Fruit fly (Drosophila melanogaster) whole organism, embryonic: ENCODE measurements around the gene CG4020.
A peak's percentile ranks its signal among the peaks of the same experiment; 100 is the strongest.

Experiments used
- Antp ChIP-seq: fragments of 200-800 bp; sonication (Bioruptor generic); optimal IDR thresholded peaks from 3 replicates; lab custom pipeline; 2016; ENCODE audit warnings: missing biosample characterization, missing genetic modification characterization
- Atf6 ChIP-seq: fragments of 200-800 bp; sonication (Bioruptor generic); IDR thresholded peaks from 2 replicates; pipeline ENCODE4 v1.3.6; 2022; ENCODE audit warnings: missing biosample characterization, missing genetic modification characterization
- CG10274 ChIP-seq: fragments of 200-800 bp; sonication (Bioruptor generic); optimal IDR thresholded peaks from 3 replicates; lab custom pipeline; 2017; ENCODE audit warnings: missing biosample characterization, mild to moderate bottlenecking, missing genetic modification characterization
- CG11560 ChIP-seq: fragments of 200-800 bp; sonication (Bioruptor generic); IDR thresholded peaks from 3 replicates; pipeline ENCODE4 v1.3.6; 2022; ENCODE audit warnings: missing biosample characterization, missing genetic modification characterization
- CG13624 ChIP-seq: fragments of 200-800 bp; sonication (Bioruptor generic); optimal IDR thresholded peaks from 2 replicates; lab custom pipeline; 2016; ENCODE audit warnings: missing biosample characterization, missing genetic modification characterization
- CG14014 ChIP-seq: fragments of 200-800 bp; sonication (Bioruptor generic); IDR thresholded peaks from 2 replicates; pipeline ENCODE4 v1.3.6; 2022; ENCODE audit warnings: missing biosample characterization, missing genetic modification characterization
- CG14441 ChIP-seq: fragments of 200-800 bp; sonication (Bioruptor generic); IDR thresholded peaks from 2 replicates; pipeline ENCODE4 v1.3.6; 2022; ENCODE audit warnings: missing biosample characterization, missing genetic modification characterization
- CG1602 ChIP-seq: fragments of 200-800 bp; sonication (Bioruptor generic); optimal IDR thresholded peaks from 3 replicates; lab custom pipeline; 2016; ENCODE audit warnings: missing biosample characterization, missing genetic modification characterization
- CG17361 ChIP-seq: fragments of 200-800 bp; sonication (Bioruptor generic); IDR thresholded peaks from 3 replicates; pipeline ENCODE4 v1.3.6; 2022; ENCODE audit warnings: missing biosample characterization, missing genetic modification characterization
- CG18599 ChIP-seq: fragments of 200-800 bp; sonication (Bioruptor generic); optimal IDR thresholded peaks from 3 replicates; lab custom pipeline; 2017; ENCODE audit warnings: missing biosample characterization, missing genetic modification characterization, mild to moderate bottlenecking, moderate library complexity, missing genetic modification reagents
- CG2889 ChIP-seq: fragments of 200-800 bp; sonication (Bioruptor generic); IDR thresholded peaks from 3 replicates; pipeline ENCODE4 v1.3.6; 2022; ENCODE audit warnings: missing biosample characterization, missing genetic modification characterization
- CG30020 ChIP-seq: fragments of 200-800 bp; optimal IDR thresholded peaks from 2 replicates; lab custom pipeline; 2019; ENCODE audit warnings: missing biosample characterization, mild to moderate bottlenecking, missing genetic modification characterization, moderate library complexity
- CG31365 ChIP-seq: fragments of 200-800 bp; sonication (Bioruptor generic); optimal IDR thresholded peaks from 2 replicates; lab custom pipeline; 2018; ENCODE audit warnings: missing biosample characterization, mild to moderate bottlenecking, missing genetic modification characterization
- CG34376 ChIP-seq: fragments of 200-800 bp; sonication (Bioruptor generic); optimal IDR thresholded peaks from 2 replicates; lab custom pipeline; 2018; ENCODE audit warnings: missing biosample characterization, mild to moderate bottlenecking, missing genetic modification characterization
- CG8388 ChIP-seq: fragments of 200-800 bp; sonication (Bioruptor generic); optimal IDR thresholded peaks from 2 replicates; lab custom pipeline; 2019; ENCODE audit warnings: missing biosample characterization, mild to moderate bottlenecking, missing genetic modification characterization, moderate library complexity
- Dip3 ChIP-seq: fragments of 200-800 bp; sonication (Bioruptor generic); optimal IDR thresholded peaks from 3 replicates; lab custom pipeline; 2016; ENCODE audit warnings: missing biosample characterization, missing genetic modification characterization
- Ets65A ChIP-seq: fragments of 200-800 bp; sonication (Bioruptor generic); peaks from one replicate; lab custom pipeline; 2016; ENCODE audit warnings: missing biosample characterization, missing genetic modification characterization
- Ets97D ChIP-seq: fragments of 200-800 bp; sonication (Bioruptor generic); optimal IDR thresholded peaks from 3 replicates; lab custom pipeline; 2016; ENCODE audit warnings: missing biosample characterization, missing genetic modification characterization
- Hey ChIP-seq: fragments of 200-800 bp; sonication (Bioruptor generic); optimal IDR thresholded peaks from 3 replicates; lab custom pipeline; 2018; ENCODE audit warnings: missing biosample characterization, mild to moderate bottlenecking, missing genetic modification characterization
- HmgD ChIP-seq: fragments of 200-800 bp; sonication (Bioruptor generic); optimal IDR thresholded peaks from 3 replicates; lab custom pipeline; 2016; ENCODE audit warnings: missing biosample characterization, missing genetic modification characterization
- Nf-YC ChIP-seq: fragments of 200-800 bp; optimal IDR thresholded peaks from 3 replicates; lab custom pipeline; 2019; ENCODE audit warnings: missing biosample characterization, mild to moderate bottlenecking, missing genetic modification characterization, moderate library complexity
- Pdp1 ChIP-seq, 2 experiments: fragments of 200-800 bp; sonication (Bioruptor generic); optimal IDR thresholded peaks; 3 replicates each; lab custom pipeline; 2016; ENCODE audit warnings: missing biosample characterization in 2 of 2, missing genetic modification characterization in 2 of 2, mild to moderate bottlenecking in 1 of 2, moderate library complexity in 1 of 2
- Ravus ChIP-seq: fragments of 200-800 bp; sonication (Bioruptor generic); IDR thresholded peaks from 2 replicates; pipeline ENCODE4 v1.3.6; 2022; ENCODE audit warnings: missing biosample characterization, missing genetic modification characterization
- Six4 ChIP-seq: fragments of 200-800 bp; sonication (Bioruptor generic); optimal IDR thresholded peaks from 2 replicates; lab custom pipeline; 2016; ENCODE audit warnings: missing biosample characterization, missing genetic modification characterization
- Sox100B ChIP-seq: fragments of 200-800 bp; sonication (Bioruptor generic); optimal IDR thresholded peaks from 3 replicates; lab custom pipeline; 2018; ENCODE audit warnings: missing biosample characterization, mild to moderate bottlenecking, missing genetic modification characterization
- TFAM ChIP-seq: fragments of 200-800 bp; sonication (Bioruptor generic); optimal IDR thresholded peaks from 2 replicates; lab custom pipeline; 2017; ENCODE audit warnings: missing biosample characterization, missing genetic modification characterization, inconsistent platforms
- abd-A ChIP-seq: fragments of 200-800 bp; sonication (Bioruptor generic); optimal IDR thresholded peaks from 3 replicates; lab custom pipeline; 2019; ENCODE audit warnings: missing biosample characterization, mild to moderate bottlenecking, missing genetic modification characterization, moderate library complexity
- amos ChIP-seq: fragments of 200-800 bp; sonication (Bioruptor generic); IDR thresholded peaks from 2 replicates; pipeline ENCODE4 v1.3.6; 2022; ENCODE audit warnings: missing biosample characterization, missing genetic modification characterization; ENCODE audit not compliant: partially characterized antibody
- aop ChIP-seq: fragments of 200-800 bp; sonication (Bioruptor generic); IDR thresholded peaks from 2 replicates; pipeline ENCODE4 v1.3.6; 2022; ENCODE audit warnings: missing biosample characterization, missing genetic modification characterization
- ap ChIP-seq: fragments of 200-800 bp; sonication (Bioruptor generic); IDR thresholded peaks from 2 replicates; pipeline ENCODE4 v1.3.6; 2022; ENCODE audit warnings: missing biosample characterization, missing genetic modification characterization
- az2 ChIP-seq: fragments of 200-800 bp; sonication (Bioruptor generic); optimal IDR thresholded peaks from 3 replicates; lab custom pipeline; 2016; ENCODE audit warnings: missing biosample characterization, missing genetic modification characterization
- dmrt11E ChIP-seq: fragments of 200-800 bp; sonication (Bioruptor generic); optimal IDR thresholded peaks from 3 replicates; lab custom pipeline; 2018; ENCODE audit warnings: missing biosample characterization, mild to moderate bottlenecking, missing genetic modification characterization, moderate library complexity
- esg ChIP-seq: fragments of 200-800 bp; sonication (Bioruptor generic); conservative IDR thresholded peaks from 2 replicates; pipeline ENCODE4 v1.3.6; 2022; ENCODE audit warnings: missing biosample characterization, missing genetic modification characterization
- exex ChIP-seq: fragments of 200-800 bp; sonication (Bioruptor generic); optimal IDR thresholded peaks from 4 replicates; lab custom pipeline; 2018; ENCODE audit warnings: missing biosample characterization, mild to moderate bottlenecking, missing genetic modification characterization, moderate library complexity
- gcm ChIP-seq: fragments of 200-800 bp; sonication (Bioruptor generic); optimal IDR thresholded peaks from 2 replicates; lab custom pipeline; 2019; ENCODE audit warnings: missing biosample characterization, mild to moderate bottlenecking, missing genetic modification characterization, moderate library complexity
- grn ChIP-seq: fragments of 200-800 bp; sonication (Bioruptor generic); optimal IDR thresholded peaks from 3 replicates; lab custom pipeline; 2017; ENCODE audit warnings: missing biosample characterization, missing genetic modification characterization
- hb ChIP-seq: fragments of 200-800 bp; sonication (Bioruptor generic); IDR thresholded peaks from 3 replicates; pipeline ENCODE4 v1.3.6; 2022; ENCODE audit warnings: missing biosample characterization, missing genetic modification characterization; ENCODE audit not compliant: partially characterized antibody
- mirr ChIP-seq: fragments of 200-800 bp; sonication (Bioruptor generic); optimal IDR thresholded peaks from 3 replicates; lab custom pipeline; 2018; ENCODE audit warnings: missing biosample characterization, mild to moderate bottlenecking, missing genetic modification characterization
- nom ChIP-seq: fragments of 200-800 bp; sonication (Bioruptor generic); optimal IDR thresholded peaks from 2 replicates; lab custom pipeline; 2017; ENCODE audit warnings: missing biosample characterization, missing genetic modification characterization, mild to moderate bottlenecking, moderate library complexity, missing genetic modification reagents
- row ChIP-seq: fragments of 200-800 bp; sonication (Bioruptor generic); IDR thresholded peaks from 3 replicates; pipeline ENCODE4 v1.3.6; 2022; ENCODE audit warnings: missing biosample characterization, missing genetic modification characterization
- scrt ChIP-seq: fragments of 200-800 bp; sonication (Bioruptor generic); optimal IDR thresholded peaks from 2 replicates; lab custom pipeline; 2018; ENCODE audit warnings: missing biosample characterization, mild to moderate bottlenecking, missing genetic modification characterization, moderate library complexity
- sens ChIP-seq: fragments of 200-800 bp; sonication (Bioruptor generic); peaks from one replicate; lab custom pipeline; 2016; ENCODE audit warnings: missing biosample characterization, missing genetic modification characterization
- slbo ChIP-seq: fragments of 200-800 bp; sonication (Bioruptor generic); IDR thresholded peaks from 2 replicates; pipeline ENCODE4 v1.3.6; 2022; ENCODE audit warnings: missing biosample characterization, missing genetic modification characterization
- sqz ChIP-seq: fragments of 200-800 bp; sonication (Bioruptor generic); optimal IDR thresholded peaks from 3 replicates; lab custom pipeline; 2018; ENCODE audit warnings: missing biosample characterization, mild to moderate bottlenecking, missing genetic modification characterization
- sr ChIP-seq: fragments of 200-800 bp; sonication (Bioruptor generic); IDR thresholded peaks from 3 replicates; pipeline ENCODE4 v1.3.6; 2022; ENCODE audit warnings: missing biosample characterization, missing genetic modification characterization
- sug ChIP-seq: fragments of 200-800 bp; optimal IDR thresholded peaks from 2 replicates; lab custom pipeline; 2019; ENCODE audit warnings: missing biosample characterization, mild to moderate bottlenecking, missing genetic modification characterization, moderate library complexity
- zen ChIP-seq: fragments of 200-800 bp; sonication (Bioruptor generic); optimal IDR thresholded peaks from 3 replicates; lab custom pipeline; 2018; ENCODE audit warnings: missing biosample characterization, mild to moderate bottlenecking, missing genetic modification characterization, moderate library complexity

Gene CG4020

DNA sequence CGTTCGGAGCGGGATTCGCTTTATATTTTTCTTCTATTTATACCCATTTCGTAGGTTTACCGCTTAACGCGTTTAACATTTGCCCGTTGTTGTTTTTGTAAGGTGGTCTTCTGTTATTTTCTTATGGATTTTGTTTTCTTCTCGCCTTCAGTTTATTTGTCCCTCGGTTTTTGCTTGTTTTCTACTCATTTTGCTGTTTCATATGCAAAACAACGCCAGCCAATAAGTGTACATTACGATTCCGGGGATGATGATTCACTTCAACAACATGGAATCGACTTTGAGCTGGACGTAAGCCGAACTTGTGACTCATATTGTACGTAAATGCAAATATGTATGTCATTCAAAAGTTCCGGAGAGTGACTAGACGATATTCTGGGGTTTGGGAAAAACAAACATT, 13.0 kb upstream of the CG4020 start:
- no peak for TF ChIP-seq sug (tag; lab: Kevin White, UChicago)
- peak; percentile 67 for TF ChIP-seq nom (GFP tag; lab: Kevin White, UChicago)
- TF ChIP-seq scrt (GFP tag; lab: Kevin White, UChicago): no peak
- no peak for TF ChIP-seq az2 (GFP tag; lab: Kevin White, UChicago)
- no peak for TF ChIP-seq Ravus (GFP tag; lab: Robert Waterston, UW)
- TF ChIP-seq aop (GFP tag; lab: Robert Waterston, UW): no peak
- TF ChIP-seq esg: no peak
- TF ChIP-seq Ets65A (GFP tag; lab: Kevin White, UChicago): peak; percentile 50
- no peak for TF ChIP-seq Atf6 (GFP tag; lab: Robert Waterston, UW)
- no peak for TF ChIP-seq hb (GFP tag; lab: Robert Waterston, UW)
- TF ChIP-seq CG14441 (GFP tag; lab: Robert Waterston, UW): peak; percentile 26; the same call in 1 of the 2 replicates

DNA sequence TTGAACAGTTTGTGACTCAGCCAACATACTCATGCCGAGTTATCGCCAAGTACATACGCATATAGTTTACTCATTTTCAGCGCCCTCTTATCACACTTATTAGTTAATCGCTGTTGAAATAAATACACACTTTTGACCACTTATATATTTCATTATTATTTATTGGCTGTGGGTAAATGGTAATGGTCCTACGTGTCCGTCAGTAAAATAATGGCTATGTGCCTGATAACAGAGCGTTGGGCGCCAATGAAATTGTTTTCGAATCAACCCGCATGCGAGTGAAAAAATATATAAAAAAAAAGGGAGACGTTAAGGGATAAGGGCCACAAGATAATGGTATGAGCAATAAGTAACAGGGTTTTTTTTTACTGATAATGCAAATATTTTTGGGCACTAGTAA, 12.4 kb upstream of the CG4020 start:
- TF ChIP-seq sens (GFP tag; lab: Kevin White, UChicago): peak; percentile 46
- TF ChIP-seq CG1602 (GFP tag; lab: Kevin White, UChicago): no peak
- no peak for TF ChIP-seq dmrt11E
- TF ChIP-seq CG31365 (tag; lab: Kevin White, UChicago): no peak
- TF ChIP-seq slbo (GFP tag; lab: Robert Waterston, UW): no peak
- TF ChIP-seq CG34376 (GFP tag; lab: Kevin White, UChicago): peak; percentile 68
- TF ChIP-seq abd-A: peak; percentile 16
- TF ChIP-seq grn (GFP tag; lab: Kevin White, UChicago): peak; percentile 31
- TF ChIP-seq Pdp1 (GFP tag; optimal IDR thresholded peaks at IDR 0.05; lab: Kevin White, UChicago): peak in 1 of 2 experiments; percentile 29
- peak; percentile 29 for TF ChIP-seq Hey (tag; lab: Kevin White, UChicago)
- TF ChIP-seq CG17361: peak; percentile 33; the same call in 1 of the 3 replicates
- TF ChIP-seq gcm (GFP tag; lab: Kevin White, UChicago): peak; percentile 87
- no peak for TF ChIP-seq CG14014
- peak; percentile 56 for TF ChIP-seq sqz
- peak; percentile 16 for TF ChIP-seq Nf-YC (tag; lab: Kevin White, UChicago)
- peak; percentile 76 for TF ChIP-seq sug (tag; lab: Kevin White, UChicago)
- no peak for TF ChIP-seq HmgD (GFP tag; lab: Kevin White, UChicago)
- peak; percentile 26 for TF ChIP-seq CG8388 (GFP tag; lab: Kevin White, UChicago)
- TF ChIP-seq exex (tag; lab: Kevin White, UChicago): peak; percentile 97
- peak; percentile 8 for TF ChIP-seq CG18599 (GFP tag; lab: Kevin White, UChicago)
- TF ChIP-seq mirr: peak; percentile 57
- TF ChIP-seq ap (GFP tag; lab: Robert Waterston, UW): no peak

DNA sequence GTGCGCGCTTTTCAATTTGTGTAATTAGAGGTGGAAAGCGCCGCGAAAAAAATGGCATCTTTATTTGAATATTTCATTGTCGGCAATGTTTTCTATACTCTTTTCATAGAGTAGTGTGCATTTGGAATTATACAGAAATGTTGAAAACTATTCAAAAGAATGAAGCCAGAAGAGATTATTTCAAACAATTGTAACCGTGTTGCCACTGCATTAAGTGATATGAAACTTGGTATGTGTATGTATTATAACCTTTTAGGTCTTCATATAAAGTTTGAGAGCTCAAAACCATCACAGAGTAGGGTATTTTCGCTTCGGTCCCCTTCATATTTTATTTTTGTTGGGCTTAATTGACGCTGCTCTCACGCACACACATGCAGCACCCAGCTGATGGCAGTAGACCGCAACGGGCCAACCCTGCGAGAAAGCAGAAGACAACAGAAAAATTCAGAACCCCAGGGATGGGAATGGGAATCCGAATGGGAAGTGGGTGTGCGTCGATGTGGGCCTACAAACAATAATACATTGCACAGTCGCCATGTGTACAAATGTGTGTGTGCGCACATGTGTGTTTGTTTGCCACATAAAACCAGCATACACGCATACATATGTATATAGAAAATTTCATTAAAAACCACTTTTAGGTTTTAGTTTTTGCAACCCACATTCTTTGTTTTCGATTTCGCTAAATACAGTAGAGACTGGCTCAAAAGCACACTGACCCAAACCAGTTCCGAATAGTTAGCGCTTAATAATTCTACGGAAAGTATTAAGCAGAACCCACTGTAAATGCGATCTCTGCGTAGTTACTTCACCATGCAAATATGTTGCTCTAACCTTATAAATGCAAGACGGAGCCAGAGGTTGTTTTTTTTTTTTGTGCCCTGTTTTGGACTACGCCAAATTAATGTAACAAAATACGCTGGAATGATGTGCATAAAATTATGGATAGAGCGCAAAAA, 10.7 kb upstream of the CG4020 start:
- TF ChIP-seq CG10274 (peak; percentile 36), CG1602 (GFP tag; lab: Kevin White, UChicago) (peak; percentile 9), TFAM (GFP tag; lab: Kevin White, UChicago) (no peak), Dip3 (GFP tag; lab: Kevin White, UChicago) (no peak), CG30020 (tag; lab: Kevin White, UChicago) (no peak), zen (tag; lab: Kevin White, UChicago) (no peak), Sox100B (GFP tag; lab: Kevin White, UChicago) (peak; percentile 7), Ets97D (GFP tag; lab: Kevin White, UChicago) (no peak), row (GFP tag; lab: Robert Waterston, UW) (peak; percentile 60), CG2889 (no peak), CG11560 (no peak), Antp (GFP tag; lab: Kevin White, UChicago) (no peak), CG13624 (GFP tag; lab: Kevin White, UChicago) (no peak), sr (GFP tag; lab: Robert Waterston, UW) (no peak), Six4 (GFP tag; lab: Kevin White, UChicago) (no peak), amos (GFP tag; lab: Robert Waterston, UW) (no peak)
